Worm (Caenorhabditis elegans) whole organism, midembryonic: Measurements from ENCODE around the gene Y75B8A.25.

ENCODE experiments used
- T22C8.4 ChIP-seq: fragments of 200-800 bp; sonication (Bioruptor generic); IDR thresholded peaks from 2 replicates; pipeline ENCODE4 v1.3.6; 2022; ENCODE audit warnings: missing genetic modification characterization, missing compliant biosample characterization
- flt-1 ChIP-seq: fragments of 200-800 bp; sonication (Bioruptor generic); IDR thresholded peaks from 2 replicates; pipeline ENCODE4 v1.3.6; 2022; ENCODE audit warnings: missing genetic modification characterization, missing compliant biosample characterization
- klf-2 ChIP-seq: fragments of 200-800 bp; sonication (Bioruptor generic); conservative IDR thresholded peaks from 2 replicates; pipeline ENCODE4 v1.3.6; 2022; ENCODE audit warnings: missing genetic modification reagents, missing genetic modification characterization, missing compliant biosample characterization
- med-1 ChIP-seq: sonication (generic microtip); optimal IDR thresholded peaks from 2 replicates; lab custom pipeline; 2017; ENCODE audit warnings: missing genetic modification characterization, mild to moderate bottlenecking, missing compliant biosample characterization, antibody characterized with exemption, missing genetic modification reagents; ENCODE audit not compliant: insufficient read depth
- ref-1 ChIP-seq: fragments of 200-800 bp; sonication (Bioruptor generic); conservative IDR thresholded peaks from 2 replicates; pipeline ENCODE4 v1.3.6; 2022; ENCODE audit warnings: missing genetic modification reagents, missing genetic modification characterization, missing compliant biosample characterization
- tab-1 ChIP-seq: fragments of 200-800 bp; sonication (Bioruptor generic); IDR thresholded peaks from 2 replicates; pipeline ENCODE4 v1.3.6; 2022; ENCODE audit warnings: missing genetic modification characterization, missing compliant biosample characterization
- ztf-29 ChIP-seq: fragments of 200-800 bp; sonication (Bioruptor generic); IDR thresholded peaks from 2 replicates; pipeline ENCODE4 v1.3.6; 2022; ENCODE audit warnings: missing genetic modification reagents, missing genetic modification characterization, missing compliant biosample characterization

DNA sequence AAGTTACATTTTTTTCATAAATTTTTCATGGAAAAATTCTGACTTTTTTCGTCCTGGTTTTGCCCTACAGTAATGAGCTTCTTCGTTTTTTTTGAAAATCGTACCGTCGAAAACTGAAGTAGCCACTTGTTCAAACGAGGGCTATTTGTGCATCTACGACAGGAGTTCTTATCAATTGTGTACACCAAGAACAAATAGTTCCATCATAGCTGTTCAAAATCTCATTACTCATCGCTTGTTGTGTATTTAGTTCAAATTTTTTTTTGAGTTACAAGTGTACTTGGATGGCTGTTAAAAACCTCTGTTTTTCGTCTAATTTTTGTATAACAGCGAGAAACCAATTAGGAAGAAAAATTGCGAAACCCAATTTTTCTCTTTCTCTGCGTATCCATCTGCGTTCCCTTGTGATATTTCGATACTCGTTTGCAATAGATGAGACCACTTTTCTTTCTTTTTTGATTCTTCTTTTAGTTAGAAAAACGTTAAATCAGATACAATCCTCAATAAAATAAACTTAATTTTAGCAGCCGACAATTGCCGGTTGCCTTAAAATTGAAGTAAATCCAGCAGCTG lies 31.1 kb downstream of the Y75B8A.25 start:
- no peak for TF ChIP-seq ref-1 (GFP tag; lab: Robert Waterston, UW)
- TF ChIP-seq ztf-29 = no peak
- no peak for TF ChIP-seq T22C8.4 (GFP tag; lab: Robert Waterston, UW)
- TF ChIP-seq flt-1 = no peak
- no peak for TF ChIP-seq med-1 (GFP tag; lab: Kevin White, UChicago)
- no peak for TF ChIP-seq tab-1
- no peak for TF ChIP-seq klf-2
